Fruit fly (Drosophila melanogaster): ENCODE results near the gene Reph.

Gene Reph

DNA sequence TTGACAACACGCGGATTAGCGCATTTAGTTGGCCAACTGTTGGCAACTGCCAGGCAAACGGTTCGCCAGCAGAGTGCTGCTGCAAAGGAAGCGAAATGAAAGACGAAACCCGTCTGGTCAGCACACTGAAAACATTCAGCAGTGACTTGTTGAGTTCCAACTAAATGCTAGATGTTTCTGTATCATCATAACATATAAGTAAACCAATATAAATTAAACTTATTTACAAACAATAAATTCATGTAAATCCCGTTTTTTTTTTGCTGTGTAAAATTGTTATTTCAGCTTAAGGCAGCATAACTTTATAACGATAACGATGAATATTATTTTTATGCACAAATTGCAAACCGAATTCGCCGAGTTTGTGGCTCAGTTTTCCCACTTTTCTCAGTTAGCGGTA lies 54.8 kb downstream of the Reph start (continued):
- 0 out of 3 replicates have a peak, but pooled peaks have one; percentile 22 for TF ChIP-seq row (GFP tag; IDR thresholded peaks at IDR 0.05)
- no peak for TF ChIP-seq schlank (tag; optimal IDR thresholded peaks at IDR 0.05)
- TF ChIP-seq Dip3 (GFP tag; optimal IDR thresholded peaks at IDR 0.05) = no peak
- TF ChIP-seq CG13424 (tag; optimal IDR thresholded peaks at IDR 0.05) = no peak
- TF ChIP-seq CG30431 (GFP tag; optimal IDR thresholded peaks at IDR 0.05) = no peak
- no peak for TF ChIP-seq HLH54F (GFP tag; optimal IDR thresholded peaks at IDR 0.05)
- no peak for TF ChIP-seq PHDP (tag; optimal IDR thresholded peaks at IDR 0.05)
- TF ChIP-seq Nf-YA (GFP tag; IDR thresholded peaks at IDR 0.05) = no peak
- no peak for TF ChIP-seq HLH4C (GFP tag; IDR thresholded peaks at IDR 0.05; ENCODE audit: partially characterized antibody)
- peak; percentile 45; the same call in 1 of the 2 replicates for TF ChIP-seq Xrp1 (GFP tag; IDR thresholded peaks at IDR 0.05)
- no peak for TF ChIP-seq pum (GFP tag; optimal IDR thresholded peaks at IDR 0.05)
- no peak for TF ChIP-seq Mad (GFP tag; optimal IDR thresholded peaks at IDR 0.05)
- 0 out of 2 replicates have a peak, but pooled peaks have one; percentile 37 for TF ChIP-seq CG6689 (GFP tag; IDR thresholded peaks at IDR 0.05)
- TF ChIP-seq CG12942 (GFP tag; optimal IDR thresholded peaks at IDR 0.05) = no peak
- no peak for TF ChIP-seq CG2678 (tag; optimal IDR thresholded peaks at IDR 0.05)
- no peak for TF ChIP-seq amos (GFP tag; IDR thresholded peaks at IDR 0.05; ENCODE audit: partially characterized antibody)
- no peak for TF ChIP-seq Asciz (GFP tag; optimal IDR thresholded peaks at IDR 0.05)
- TF ChIP-seq HLH3B (GFP tag; IDR thresholded peaks at IDR 0.05) = no peak
- TF ChIP-seq CG31441 (GFP tag; IDR thresholded peaks at IDR 0.05) = 0 out of 2 replicates have a peak, but pooled peaks have one; percentile 21
- TF ChIP-seq prd (optimal IDR thresholded peaks at IDR 0.05) = no peak
- peak; percentile 63; the same call in 2 of the 3 replicates for TF ChIP-seq prd (GFP tag; IDR thresholded peaks at IDR 0.05)
- peak; percentile 0 for TF ChIP-seq CG4424 (GFP tag; optimal IDR thresholded peaks at IDR 0.05)
- TF ChIP-seq luna (GFP tag; optimal IDR thresholded peaks at IDR 0.05) = no peak
- no peak for TF ChIP-seq CG14965 (GFP tag; optimal IDR thresholded peaks at IDR 0.05; ENCODE audit: borderline replicate concordance)
- no peak for TF ChIP-seq ATbp (GFP tag; optimal IDR thresholded peaks at IDR 0.05)
- TF ChIP-seq CG6765 (GFP tag; optimal IDR thresholded peaks at IDR 0.05) = no peak
- peak; percentile 37 for TF ChIP-seq CG1603 (tag; optimal IDR thresholded peaks at IDR 0.05)
- TF ChIP-seq CG11504 (tag; optimal IDR thresholded peaks at IDR 0.05) = peak; percentile 14
- no peak for TF ChIP-seq CG17385 (GFP tag; optimal IDR thresholded peaks at IDR 0.05)
- TF ChIP-seq ham (GFP tag; IDR thresholded peaks at IDR 0.05) = no peak
- no peak for TF ChIP-seq Doc3 (GFP tag; IDR thresholded peaks at IDR 0.05; ENCODE audit: partially characterized antibody)
- no peak for TF ChIP-seq Sin3A (optimal IDR thresholded peaks at IDR 0.05)
- no peak for TF ChIP-seq Hr78 (GFP tag; optimal IDR thresholded peaks at IDR 0.05)
- peak; percentile 13; the same call in 1 of the 2 replicates for TF ChIP-seq H2.0 (GFP tag; IDR thresholded peaks at IDR 0.05)
- TF ChIP-seq CG10321 (GFP tag; IDR thresholded peaks at IDR 0.05) = no peak
- peak; percentile 32 for TF ChIP-seq phol (tag; optimal IDR thresholded peaks at IDR 0.05)
- TF ChIP-seq abd-A (tag; optimal IDR thresholded peaks at IDR 0.05) = no peak
- TF ChIP-seq CG12391 (tag; optimal IDR thresholded peaks at IDR 0.05) = peak; percentile 1
- no peak for TF ChIP-seq HLHmδ (GFP tag; optimal IDR thresholded peaks at IDR 0.05)
- TF ChIP-seq slp2 (GFP tag; optimal IDR thresholded peaks at IDR 0.05) = no peak
- no peak for TF ChIP-seq Aef1 (GFP tag; IDR thresholded peaks at IDR 0.05)
- TF ChIP-seq pb (GFP tag; optimal IDR thresholded peaks at IDR 0.05) = no peak
- TF ChIP-seq Bteb2 (GFP tag; optimal IDR thresholded peaks at IDR 0.05) = no peak
- TF ChIP-seq CG6654 (GFP tag; optimal IDR thresholded peaks at IDR 0.05) = no peak
- TF ChIP-seq CG7357 (GFP tag; IDR thresholded peaks at IDR 0.05) = no peak
- TF ChIP-seq Six4 (GFP tag; optimal IDR thresholded peaks at IDR 0.05) = no peak
- TF ChIP-seq E2f2 (GFP tag; IDR thresholded peaks at IDR 0.05) = no peak
- 0 out of 3 replicates have a peak, but pooled peaks have one; percentile 10 for TF ChIP-seq CG17361 (GFP tag; IDR thresholded peaks at IDR 0.05)
- no peak for TF ChIP-seq CG17829 (tag; optimal IDR thresholded peaks at IDR 0.05)
- peak; percentile 6 for TF ChIP-seq Sox102F (GFP tag; optimal IDR thresholded peaks at IDR 0.05)
- TF ChIP-seq al (GFP tag; IDR thresholded peaks at IDR 0.05) = no peak
- no peak for TF ChIP-seq Hr3 (GFP tag; optimal IDR thresholded peaks at IDR 0.05)
